Worm (Caenorhabditis elegans) whole organism, L4/young adult: Measurements from ENCODE around the gene mrps-33.

ENCODE experiments used
- dao-5 ChIP-seq: sonication (generic microtip); optimal IDR thresholded peaks from 2 replicates; lab custom pipeline; 2016; ENCODE audit warnings: missing genotype, missing genetic modification characterization, moderate library complexity, missing compliant biosample characterization
- him-1 ChIP-seq: sonication (generic microtip); optimal IDR thresholded peaks from 2 replicates; lab custom pipeline; 2016; ENCODE audit warnings: missing genotype, missing genetic modification reagents, missing genetic modification characterization, missing compliant biosample characterization

DNA sequence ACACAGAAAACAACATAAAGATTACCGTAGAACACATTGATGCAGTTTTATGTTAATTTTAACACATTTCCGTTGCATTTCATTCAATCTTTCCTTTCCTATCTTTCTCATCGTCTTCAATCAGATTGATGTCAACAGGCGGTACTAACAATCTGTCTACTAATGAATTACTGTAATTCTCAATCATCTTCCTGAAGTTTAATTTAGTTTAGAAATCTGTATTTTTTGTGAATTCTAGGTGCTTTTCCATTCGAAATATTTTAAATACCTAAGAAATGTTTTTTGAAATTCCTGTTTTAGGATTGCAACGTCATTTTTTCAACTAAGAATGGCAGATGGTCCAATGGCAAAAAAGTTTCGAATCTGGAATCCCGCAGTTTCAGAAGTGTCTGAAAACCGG is 16.1 kb downstream of the mrps-33 start, which contains the start of gene F21D5.9:
- TF ChIP-seq dao-5 (tag; lab: Kevin White, UChicago), result no peak
- no peak for TF ChIP-seq him-1 (tag; lab: Kevin White, UChicago)
